Worm (Caenorhabditis elegans): ENCODE measurements around the gene gpa-12.

DNA sequence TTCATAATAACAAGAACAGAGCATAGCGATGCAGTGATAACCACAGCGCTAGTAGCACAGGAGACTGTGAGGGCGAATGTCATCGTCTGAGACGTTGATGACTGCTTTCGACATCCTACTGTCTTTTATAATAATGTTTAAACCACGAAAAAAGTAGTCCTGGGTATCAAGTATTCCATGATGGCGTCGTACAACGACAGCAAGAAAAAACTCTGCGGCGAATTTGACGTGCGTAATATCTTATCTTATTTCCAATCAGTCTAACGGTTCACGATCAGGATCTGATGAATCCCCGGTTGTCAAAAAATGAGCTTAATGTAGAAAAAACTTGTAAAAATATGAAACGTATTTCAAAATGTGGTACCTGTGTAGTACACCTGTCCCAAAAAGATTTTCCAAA lies 8.8 kb upstream of the gpa-12 start, which contains the start of gene col-175:
- TF ChIP-seq pha-4 (tag; optimal IDR thresholded peaks at IDR 0.05) (no peak), ztf-26 (tag; optimal IDR thresholded peaks at IDR 0.05) (no peak), aptf-3 (GFP tag; IDR thresholded peaks at IDR 0.05) (no peak), T26A5.8 (tag; optimal IDR thresholded peaks at IDR 0.05) (no peak), lin-35 (GFP tag; optimal IDR thresholded peaks at IDR 0.05) (no peak), ztf-3 (GFP tag; optimal IDR thresholded peaks at IDR 0.05) (no peak), attf-5 (GFP tag; optimal IDR thresholded peaks at IDR 0.05) (no peak), unc-62 (GFP tag; optimal IDR thresholded peaks at IDR 0.05) (no peak), bed-2 (GFP tag; IDR thresholded peaks at IDR 0.05) (no peak), nfya-1 (tag; optimal IDR thresholded peaks at IDR 0.05; ENCODE audit: borderline replicate concordance, insufficient read depth) (no peak), nhr-120 (GFP tag; IDR thresholded peaks at IDR 0.05) (no peak), T07F8.4 (tag; optimal IDR thresholded peaks at IDR 0.05) (no peak), sea-2 (GFP tag; IDR thresholded peaks at IDR 0.05) (no peak), zfh-2 (GFP tag; conservative IDR thresholded peaks at IDR 0.05) (no peak)

Data from whole organism, young adult.